Fruit fly (Drosophila melanogaster) whole organism: Measurements from ENCODE around the gene Lsp1alpha.

ENCODE experiments used
- CG8478 ChIP-seq: fragments of >200 bp; optimal IDR thresholded peaks from 2 replicates; lab custom pipeline; 2018; ENCODE audit warnings: inconsistent platforms
- Dll ChIP-seq: fragments of >200 bp; optimal IDR thresholded peaks from 2 replicates; lab custom pipeline; 2017
- EcR ChIP-seq, 2 experiments: fragments of >200 bp; optimal IDR thresholded peaks; 2 replicates each; lab custom pipeline; 2017; ENCODE audit warnings: missing biosample characterization in 2 of 2, missing genetic modification characterization in 2 of 2, missing genetic modification reagents in 2 of 2
- pan ChIP-seq: fragments of >200 bp; optimal IDR thresholded peaks from 2 replicates; lab custom pipeline; 2017
- psq ChIP-seq: fragments of >200 bp; optimal IDR thresholded peaks from 2 replicates; lab custom pipeline; 2017

DNA sequence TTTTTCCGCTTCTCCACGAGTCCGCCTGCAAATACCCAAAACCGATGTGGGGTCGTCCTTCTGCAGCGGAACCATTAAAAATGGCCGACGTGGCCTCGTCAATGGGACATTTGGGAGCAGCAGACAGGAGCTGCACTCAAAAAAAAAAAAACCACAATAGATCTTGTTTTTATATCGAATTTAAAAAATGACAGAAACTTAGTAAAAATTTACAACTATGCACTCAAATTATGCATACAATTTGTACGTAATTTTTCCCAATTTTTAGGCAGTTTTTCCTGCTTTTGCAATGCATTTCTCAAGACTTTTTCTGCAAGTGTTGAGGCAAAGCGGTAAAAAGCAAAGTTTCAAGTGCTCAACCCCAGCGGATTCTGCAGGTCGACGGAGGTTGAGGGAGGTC is 43.5 kb downstream of the Lsp1alpha start:
- TF ChIP-seq EcR (GFP tag; optimal IDR thresholded peaks at IDR 0.05; lab: Kevin White, UChicago) (no peak), pan (lab: Kevin White, UChicago) (no peak), CG8478 (lab: Kevin White, UChicago) (no peak), psq (lab: Kevin White, UChicago) (no peak), Dll (lab: Kevin White, UChicago) (no peak)
